Fruit fly (Drosophila melanogaster) whole organism, prepupa: ENCODE measurements around the gene Dhfr.

Experiments
- Blimp-1 ChIP-seq: fragments of 200-800 bp; sonication (Bioruptor generic); optimal IDR thresholded peaks from 3 replicates; lab custom pipeline; 2017; ENCODE audit warnings: missing biosample characterization, missing genetic modification characterization, mild to moderate bottlenecking, moderate library complexity, missing genetic modification reagents
- CG10631 ChIP-seq: fragments of 200-800 bp; sonication (Bioruptor generic); optimal IDR thresholded peaks from 2 replicates; lab custom pipeline; 2016; ENCODE audit warnings: missing biosample characterization, missing genetic modification characterization
- CG10669 ChIP-seq: fragments of 200-800 bp; sonication (Bioruptor generic); optimal IDR thresholded peaks from 3 replicates; lab custom pipeline; 2018; ENCODE audit warnings: missing biosample characterization, mild to moderate bottlenecking, missing genetic modification characterization, moderate library complexity
- CG11294 ChIP-seq: fragments of 200-800 bp; sonication (Bioruptor generic); IDR thresholded peaks from 2 replicates; pipeline ENCODE4 v1.3.6; 2022; ENCODE audit warnings: missing biosample characterization, missing genetic modification characterization
- CG11762 ChIP-seq: fragments of 200-800 bp; sonication (Bioruptor generic); optimal IDR thresholded peaks from 3 replicates; lab custom pipeline; 2016; ENCODE audit warnings: missing biosample characterization, missing genetic modification characterization; ENCODE audit not compliant: insufficient read depth
- CG11902 ChIP-seq: fragments of 200-800 bp; sonication (Bioruptor generic); optimal IDR thresholded peaks from 3 replicates; lab custom pipeline; 2016; ENCODE audit warnings: missing biosample characterization, missing genetic modification characterization
- CG1621 ChIP-seq: fragments of 200-800 bp; sonication (Bioruptor generic); optimal IDR thresholded peaks from 3 replicates; lab custom pipeline; 2018; ENCODE audit warnings: missing biosample characterization, mild to moderate bottlenecking, missing genetic modification characterization
- CG16779 ChIP-seq: fragments of 200-800 bp; sonication (Bioruptor generic); optimal IDR thresholded peaks from 3 replicates; lab custom pipeline; 2017; ENCODE audit warnings: missing biosample characterization, mild to moderate bottlenecking, missing genetic modification characterization
- CG3032 ChIP-seq: fragments of 200-800 bp; optimal IDR thresholded peaks from 2 replicates; lab custom pipeline; 2019; ENCODE audit warnings: missing biosample characterization, mild to moderate bottlenecking, missing genetic modification characterization, moderate library complexity
- CG32006 ChIP-seq: fragments of 200-800 bp; sonication (Bioruptor generic); optimal IDR thresholded peaks from 3 replicates; lab custom pipeline; 2017; ENCODE audit warnings: missing biosample characterization, mild to moderate bottlenecking, missing genetic modification characterization
- CG6163 ChIP-seq: fragments of 200-800 bp; sonication (Bioruptor generic); IDR thresholded peaks from 3 replicates; pipeline ENCODE4 v1.3.6; 2022; ENCODE audit warnings: missing biosample characterization, missing genetic modification characterization
- CG6276 ChIP-seq: fragments of 200-800 bp; sonication (Bioruptor generic); optimal IDR thresholded peaks from 2 replicates; lab custom pipeline; 2017; ENCODE audit warnings: missing biosample characterization, mild to moderate bottlenecking, missing genetic modification characterization
- CG6792 ChIP-seq: fragments of 200-800 bp; sonication (Bioruptor generic); optimal IDR thresholded peaks from 3 replicates; lab custom pipeline; 2016; ENCODE audit warnings: missing biosample characterization, missing genetic modification characterization
- CG6808 ChIP-seq: fragments of 200-800 bp; sonication (Bioruptor generic); optimal IDR thresholded peaks from 3 replicates; lab custom pipeline; 2017; ENCODE audit warnings: missing biosample characterization, missing genetic modification characterization, mild to moderate bottlenecking, moderate library complexity, missing genetic modification reagents
- CG7368 ChIP-seq: fragments of 200-800 bp; sonication (Bioruptor generic); optimal IDR thresholded peaks from 3 replicates; lab custom pipeline; 2016; ENCODE audit warnings: missing biosample characterization, missing genetic modification characterization
- CG8119 ChIP-seq: fragments of 200-800 bp; sonication (Bioruptor generic); IDR thresholded peaks from 3 replicates; pipeline ENCODE4 v1.3.6; 2022; ENCODE audit warnings: missing biosample characterization, missing genetic modification characterization
- CG8319 ChIP-seq: fragments of 200-800 bp; sonication (Bioruptor generic); optimal IDR thresholded peaks from 3 replicates; lab custom pipeline; 2016; ENCODE audit warnings: missing biosample characterization, missing genetic modification characterization
- CG9139 ChIP-seq: fragments of 200-800 bp; sonication (Bioruptor generic); optimal IDR thresholded peaks from 3 replicates; lab custom pipeline; 2017; ENCODE audit warnings: missing biosample characterization, mild to moderate bottlenecking, missing genetic modification characterization
- Eip78C ChIP-seq: fragments of 200-800 bp; sonication (Bioruptor generic); peaks from one replicate; lab custom pipeline; 2016; ENCODE audit warnings: missing biosample characterization, missing genetic modification characterization
- Eip93F ChIP-seq: fragments of 200-800 bp; sonication (Bioruptor generic); optimal IDR thresholded peaks from 2 replicates; lab custom pipeline; 2016; ENCODE audit warnings: missing biosample characterization, mild to moderate bottlenecking, missing genetic modification characterization
- Ets21C ChIP-seq: fragments of 200-800 bp; sonication (Bioruptor generic); optimal IDR thresholded peaks from 3 replicates; lab custom pipeline; 2016; ENCODE audit warnings: missing biosample characterization, missing genetic modification characterization
- Ets96B ChIP-seq: fragments of 200-800 bp; optimal IDR thresholded peaks from 2 replicates; lab custom pipeline; 2019; ENCODE audit warnings: missing biosample characterization, mild to moderate bottlenecking, missing genetic modification characterization, moderate library complexity
- Hr38 ChIP-seq: sonication (Bioruptor generic); optimal IDR thresholded peaks from 2 replicates; lab custom pipeline; 2016; ENCODE audit warnings: missing biosample characterization, missing genetic modification characterization
- Hr39 ChIP-seq: fragments of 200-800 bp; sonication (Bioruptor generic); optimal IDR thresholded peaks from 2 replicates; lab custom pipeline; 2016; ENCODE audit warnings: missing biosample characterization, missing genetic modification characterization
- Hr4 ChIP-seq: fragments of 200-800 bp; sonication (Bioruptor generic); optimal IDR thresholded peaks from 3 replicates; lab custom pipeline; 2016; ENCODE audit warnings: missing biosample characterization, missing genetic modification characterization
- Lpt ChIP-seq: fragments of 200-800 bp; sonication (Bioruptor generic); optimal IDR thresholded peaks from 3 replicates; lab custom pipeline; 2016; ENCODE audit warnings: missing biosample characterization, missing genetic modification characterization
- Smox ChIP-seq: fragments of 200-800 bp; sonication (Bioruptor generic); optimal IDR thresholded peaks from 3 replicates; lab custom pipeline; 2016; ENCODE audit warnings: missing biosample characterization, missing genetic modification characterization
- Sox14 ChIP-seq: fragments of 200-800 bp; sonication (Bioruptor generic); optimal IDR thresholded peaks from 3 replicates; lab custom pipeline; 2016; ENCODE audit warnings: missing biosample characterization, missing genetic modification characterization
- cyc ChIP-seq: fragments of 200-800 bp; sonication (Bioruptor generic); optimal IDR thresholded peaks from 3 replicates; lab custom pipeline; 2016; ENCODE audit warnings: missing biosample characterization, missing genetic modification characterization
- eg ChIP-seq: fragments of 200-800 bp; sonication (Bioruptor generic); IDR thresholded peaks from 3 replicates; pipeline ENCODE4 v1.3.6; 2022; ENCODE audit warnings: missing biosample characterization, missing genetic modification characterization
- esn ChIP-seq: fragments of 200-800 bp; sonication (Bioruptor generic); optimal IDR thresholded peaks from 2 replicates; lab custom pipeline; 2016; ENCODE audit warnings: missing biosample characterization, mild to moderate bottlenecking, missing genetic modification characterization, moderate library complexity
- fd59A ChIP-seq: fragments of 200-800 bp; sonication (Bioruptor generic); optimal IDR thresholded peaks from 2 replicates; lab custom pipeline; 2017; ENCODE audit warnings: missing biosample characterization, mild to moderate bottlenecking, missing genetic modification characterization, missing genetic modification reagents
- fkh ChIP-seq: fragments of 200-800 bp; sonication (Bioruptor generic); optimal IDR thresholded peaks from 3 replicates; lab custom pipeline; 2017; ENCODE audit warnings: missing biosample characterization, mild to moderate bottlenecking, missing genetic modification characterization, moderate library complexity
- lz ChIP-seq: fragments of 200-800 bp; sonication (Bioruptor generic); optimal IDR thresholded peaks from 3 replicates; lab custom pipeline; 2016; ENCODE audit warnings: missing biosample characterization, missing genetic modification characterization
- net ChIP-seq: fragments of 200-800 bp; sonication (Bioruptor generic); optimal IDR thresholded peaks from 3 replicates; lab custom pipeline; 2016; ENCODE audit warnings: missing biosample characterization, missing genetic modification characterization
- pdm3 ChIP-seq: fragments of 200-800 bp; sonication (Bioruptor generic); optimal IDR thresholded peaks from 3 replicates; lab custom pipeline; 2016; ENCODE audit warnings: missing biosample characterization, missing genetic modification characterization
- salr ChIP-seq, 2 experiments: fragments of 200-800 bp; sonication (Bioruptor generic); optimal IDR thresholded peaks; 3 replicates each; lab custom pipeline; 2016 to 2018; ENCODE audit warnings: missing biosample characterization in 2 of 2, missing genetic modification characterization in 2 of 2, mild to moderate bottlenecking in 1 of 2
- ss ChIP-seq, 2 experiments: fragments of 200-800 bp; sonication (Bioruptor generic); optimal IDR thresholded peaks; 2 replicates in 1 of 2; 3 replicates in 1 of 2; lab custom pipeline; 2017 to 2018; ENCODE audit warnings: mild to moderate bottlenecking in 2 of 2, missing biosample characterization in 2 of 2, missing genetic modification characterization in 2 of 2, moderate library complexity in 1 of 2
- svp ChIP-seq: fragments of 200-800 bp; sonication (Bioruptor generic); peaks from one replicate; lab custom pipeline; 2016; ENCODE audit warnings: missing biosample characterization, missing genetic modification characterization
- topi ChIP-seq: fragments of 200-800 bp; sonication (Bioruptor generic); optimal IDR thresholded peaks from 3 replicates; lab custom pipeline; 2016; ENCODE audit warnings: missing biosample characterization, missing genetic modification characterization
- vri ChIP-seq: fragments of 200-800 bp; sonication (Bioruptor generic); optimal IDR thresholded peaks from 3 replicates; lab custom pipeline; 2016; ENCODE audit warnings: missing biosample characterization, mild to moderate bottlenecking, missing genetic modification characterization

Gene Dhfr

DNA sequence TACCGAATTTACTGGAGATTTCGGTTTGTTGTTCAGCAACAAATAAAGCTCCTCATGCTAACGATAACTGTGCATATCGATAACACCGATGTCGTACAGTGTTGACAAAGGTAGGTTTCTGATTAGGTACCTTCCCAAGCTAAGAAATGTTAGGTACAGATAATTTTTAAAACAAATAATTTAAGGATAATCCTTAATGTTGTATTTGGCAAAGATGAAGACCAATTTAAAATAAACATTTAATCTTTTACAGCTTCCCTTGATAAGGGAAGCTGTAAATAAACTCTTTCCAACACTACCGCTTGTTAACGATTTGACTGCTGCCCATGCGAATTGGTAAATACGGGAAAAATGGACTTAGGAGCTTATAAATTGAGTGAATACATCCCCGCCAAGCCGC is 38.0 kb upstream of the Dhfr start, which contains the start of the genes Ttc1 and CG14882 (continued):
- TF ChIP-seq Eip78C (GFP tag; lab: Kevin White, UChicago) (peak; percentile 95), Hr39 (GFP tag; lab: Kevin White, UChicago) (peak; percentile 87), pdm3 (GFP tag; lab: Kevin White, UChicago) (no peak), esn (GFP tag; lab: Kevin White, UChicago) (peak; percentile 92), CG6276 (GFP tag; lab: Kevin White, UChicago) (no peak), Hr4 (no peak), cyc (GFP tag; lab: Kevin White, UChicago) (peak; percentile 72), Smox (no peak), topi (GFP tag; lab: Kevin White, UChicago) (peak; percentile 87), eg (GFP tag; lab: Robert Waterston, UW) (peak; percentile 92), CG10669 (GFP tag; lab: Kevin White, UChicago) (no peak), CG6163 (GFP tag; lab: Robert Waterston, UW) (peak; percentile 89), CG11902 (GFP tag; lab: Kevin White, UChicago) (no peak), ss (GFP tag; optimal IDR thresholded peaks at IDR 0.05; lab: Kevin White, UChicago) (peak in 1 of 2 experiments; percentile 39), CG3032 (tag; lab: Kevin White, UChicago) (peak; percentile 67), salr (GFP tag; optimal IDR thresholded peaks at IDR 0.05; lab: Kevin White, UChicago) (peak; percentile 29 to 81), CG9139 (peak; percentile 63), CG10631 (no peak), Lpt (GFP tag; lab: Kevin White, UChicago) (peak; percentile 57), CG11762 (no peak), Blimp-1 (GFP tag; lab: Kevin White, UChicago) (no peak), Sox14 (GFP tag; lab: Kevin White, UChicago) (peak; percentile 90), Eip93F (GFP tag; lab: Kevin White, UChicago) (peak; percentile 61), CG32006 (GFP tag; lab: Kevin White, UChicago) (no peak), CG8119 (peak; percentile 90), lz (GFP tag; lab: Kevin White, UChicago) (peak; percentile 88), Hr38 (GFP tag; lab: Kevin White, UChicago) (no peak), CG6792 (GFP tag; lab: Kevin White, UChicago) (peak; percentile 86), net (GFP tag; lab: Kevin White, UChicago) (peak; percentile 88), svp (GFP tag; lab: Kevin White, UChicago) (no peak)
- TF ChIP-seq, all 60 proteins: peak for 33

DNA sequence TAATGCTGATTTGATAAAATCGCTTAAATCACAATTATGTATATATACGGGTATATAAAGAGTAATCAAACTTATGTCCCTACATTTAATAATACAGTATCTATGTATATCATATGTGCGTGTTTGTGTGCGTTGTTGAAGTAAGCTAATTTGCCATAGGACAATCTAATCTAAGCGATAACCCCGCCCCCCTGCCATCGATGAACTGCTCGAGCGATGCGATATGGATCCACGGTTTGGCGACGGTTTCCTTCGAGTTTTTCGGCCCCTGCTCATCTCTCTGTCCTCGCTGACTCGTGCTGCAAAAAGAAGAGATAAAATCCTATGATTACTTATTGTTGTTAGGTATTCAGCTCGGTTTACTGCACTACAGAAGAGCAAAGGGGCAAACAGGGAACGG is 34.1 kb upstream of the Dhfr start:
- no peak for TF ChIP-seq CG9139
- TF ChIP-seq svp (GFP tag; lab: Kevin White, UChicago), result peak; percentile 83
- no peak for TF ChIP-seq Blimp-1 (GFP tag; lab: Kevin White, UChicago)
- no peak for TF ChIP-seq Hr39 (GFP tag; lab: Kevin White, UChicago)
- peak; percentile 73 for TF ChIP-seq vri (GFP tag; lab: Kevin White, UChicago)
- TF ChIP-seq fd59A (GFP tag; lab: Kevin White, UChicago), result no peak
- no peak for TF ChIP-seq CG10669 (GFP tag; lab: Kevin White, UChicago)

DNA sequence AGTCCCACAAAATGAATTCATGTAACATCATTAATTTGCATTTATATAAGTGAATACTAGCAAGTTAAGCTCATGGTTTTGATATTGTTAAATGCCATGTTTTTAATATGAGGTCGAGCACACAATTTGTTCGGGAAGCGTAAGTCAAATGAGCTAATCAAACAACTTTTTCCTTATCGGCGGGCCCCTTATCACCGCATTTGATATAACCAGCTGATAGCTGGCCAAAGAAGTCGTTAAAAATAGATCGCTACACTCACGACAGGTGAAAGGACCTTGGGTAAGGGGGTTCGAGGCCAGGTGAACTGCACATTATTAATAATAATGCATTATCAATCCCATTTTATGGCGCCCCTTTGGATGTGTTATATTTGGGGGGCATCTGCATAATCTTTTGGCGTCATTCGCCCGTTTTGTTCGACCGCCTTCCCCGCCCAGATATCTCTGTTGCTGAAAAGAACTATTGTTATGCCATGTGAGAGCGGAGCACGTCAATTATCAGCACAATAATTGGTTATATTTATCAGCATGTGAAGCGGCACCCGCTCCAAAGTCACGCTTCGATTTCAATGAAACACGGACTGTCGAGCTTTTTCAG is 33.4 kb upstream of the Dhfr start:
- TF ChIP-seq fkh (GFP tag; lab: Kevin White, UChicago) (no peak), svp (GFP tag; lab: Kevin White, UChicago) (peak; percentile 41), vri (GFP tag; lab: Kevin White, UChicago) (peak; percentile 82), Blimp-1 (GFP tag; lab: Kevin White, UChicago) (no peak)

DNA sequence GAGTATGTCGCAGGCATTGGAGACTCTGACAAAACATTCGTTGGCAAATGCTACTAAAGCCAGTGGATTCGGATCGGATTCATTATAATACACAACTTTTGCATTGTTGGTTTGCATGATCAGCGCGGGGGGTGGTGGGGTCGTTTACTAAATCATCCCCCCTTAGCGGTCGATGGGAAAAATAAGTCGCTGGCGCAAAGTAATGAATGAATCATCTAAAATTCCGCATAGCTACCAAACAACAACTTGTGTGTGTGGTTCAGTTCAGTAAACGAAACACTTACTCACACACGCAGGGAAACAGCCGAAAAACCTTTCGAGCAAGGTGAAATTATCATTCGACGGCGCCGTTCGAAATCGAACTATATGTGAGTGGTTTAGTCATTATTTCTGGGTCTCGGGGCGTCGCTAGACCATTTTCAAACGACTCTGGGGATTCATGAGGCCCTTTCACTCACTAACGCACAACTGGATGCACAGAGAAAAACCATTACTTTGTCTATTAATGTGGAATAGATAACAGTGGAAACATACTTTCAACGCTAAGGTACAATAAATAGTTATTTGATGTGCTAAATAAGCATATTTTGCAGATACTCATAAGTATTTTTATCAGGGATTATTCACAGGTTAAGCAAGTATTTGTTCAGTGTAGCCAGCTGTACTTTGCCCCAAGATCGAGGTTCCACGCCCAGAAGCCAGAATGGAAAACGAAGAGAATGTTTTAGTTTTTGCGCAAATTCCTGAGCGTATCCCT is 32.4 kb upstream of the Dhfr start:
- TF ChIP-seq CG11294 (GFP tag; lab: Robert Waterston, UW) (peak; percentile 79), Smox (no peak), CG16779 (tag; lab: Kevin White, UChicago) (peak; percentile 68), CG6276 (GFP tag; lab: Kevin White, UChicago) (peak; percentile 93), CG1621 (tag; lab: Kevin White, UChicago) (peak; percentile 61), eg (GFP tag; lab: Robert Waterston, UW) (peak; percentile 93), CG6808 (GFP tag; lab: Kevin White, UChicago) (peak; percentile 79), CG8319 (GFP tag; lab: Kevin White, UChicago) (no peak), Ets96B (tag; lab: Kevin White, UChicago) (peak; percentile 6), CG11902 (GFP tag; lab: Kevin White, UChicago) (no peak), Eip93F (GFP tag; lab: Kevin White, UChicago) (no peak), Ets21C (GFP tag; lab: Kevin White, UChicago) (no peak), salr (GFP tag; optimal IDR thresholded peaks at IDR 0.05; lab: Kevin White, UChicago) (peak; percentile 87 to 89), CG7368 (GFP tag; lab: Kevin White, UChicago) (no peak), svp (GFP tag; lab: Kevin White, UChicago) (no peak), CG3032 (tag; lab: Kevin White, UChicago) (no peak), CG11762 (peak; percentile 68), CG8119 (peak; percentile 80), CG10669 (GFP tag; lab: Kevin White, UChicago) (no peak), Hr4 (peak; percentile 57)
